Worm (Caenorhabditis elegans) whole organism, L4 larva: ENCODE measurements around the gene F32D8.13.

Experiments used
- F26F4.8 ChIP-seq: fragments of 200-800 bp; sonication (Bioruptor generic); conservative IDR thresholded peaks from 2 replicates; pipeline ENCODE4 v1.3.6; 2022; ENCODE audit warnings: missing genetic modification characterization, missing compliant biosample characterization
- ZK337.2 ChIP-seq: fragments of 200-800 bp; sonication (Bioruptor generic); IDR thresholded peaks from 2 replicates; pipeline ENCODE4 v1.3.6; 2022; ENCODE audit warnings: missing genetic modification reagents, missing genetic modification characterization, missing compliant biosample characterization
- aha-1 ChIP-seq: fragments of 150-350 bp; peaks from one replicate; lab custom pipeline; 2014; ENCODE audit warnings: missing biosample characterization, missing genetic modification characterization
- ceh-44 ChIP-seq: fragments of 200-800 bp; sonication (Bioruptor generic); IDR thresholded peaks from 2 replicates; pipeline ENCODE4 v1.3.6; 2022; ENCODE audit warnings: missing genetic modification reagents, missing genetic modification characterization, missing compliant biosample characterization
- ceh-62 ChIP-seq: sonication (generic microtip); optimal IDR thresholded peaks from 2 replicates; lab custom pipeline; 2017; ENCODE audit warnings: missing biosample characterization, missing genetic modification characterization
- ceh-82 ChIP-seq: sonication (generic microtip); optimal IDR thresholded peaks from 2 replicates; lab custom pipeline; 2017; ENCODE audit warnings: missing biosample characterization, missing genetic modification characterization
- ces-1 ChIP-seq: fragments of 150-350 bp; sonication (generic microtip); optimal IDR thresholded peaks from 4 replicates; lab custom pipeline; 2014; ENCODE audit warnings: missing biosample characterization, missing genetic modification reagents, missing genetic modification characterization
- cey-2 ChIP-seq: sonication (generic microtip); optimal IDR thresholded peaks from 3 replicates; lab custom pipeline; 2017; ENCODE audit warnings: missing genetic modification characterization, mild to moderate bottlenecking, missing compliant biosample characterization, antibody characterized with exemption, borderline replicate concordance; ENCODE audit not compliant: insufficient read depth
- ctbp-1 ChIP-seq: fragments of 200-800 bp; sonication (Bioruptor generic); IDR thresholded peaks from 2 replicates; pipeline ENCODE4 v1.3.6; 2022; ENCODE audit warnings: missing genetic modification reagents, missing genetic modification characterization, missing compliant biosample characterization
- daf-16 ChIP-seq, 3 experiments: sonication (generic microtip); optimal IDR thresholded peaks; 2 replicates each; lab custom pipeline; 2016 to 2017; ENCODE audit warnings: missing genetic modification characterization in 3 of 3, missing genetic modification reagents in 3 of 3, mild to moderate bottlenecking in 2 of 3, missing compliant biosample characterization in 2 of 3, missing biosample characterization in 1 of 3, moderate library complexity in 1 of 3
- daf-19 ChIP-seq: fragments of 200-800 bp; sonication (Bioruptor generic); conservative IDR thresholded peaks from 2 replicates; pipeline ENCODE4 v1.3.6; 2022; ENCODE audit warnings: missing genetic modification characterization, missing compliant biosample characterization
- dmd-6 ChIP-seq: fragments of 200-800 bp; sonication (Bioruptor generic); IDR thresholded peaks from 2 replicates; pipeline ENCODE4 v1.3.6; 2022; ENCODE audit warnings: missing genetic modification reagents, missing genetic modification characterization, missing compliant biosample characterization
- dmd-9 ChIP-seq: fragments of 200-800 bp; sonication (Bioruptor generic); IDR thresholded peaks from 2 replicates; pipeline ENCODE4 v1.3.6; 2022; ENCODE audit warnings: missing genetic modification reagents, missing genetic modification characterization, missing compliant biosample characterization
- duxl-1 ChIP-seq: sonication (generic microtip); optimal IDR thresholded peaks from 2 replicates; lab custom pipeline; 2016; ENCODE audit warnings: mild to moderate bottlenecking, missing genetic modification characterization, moderate library complexity, missing compliant biosample characterization; ENCODE audit not compliant: poor library complexity
- egl-27 ChIP-seq: sonication (generic microtip); optimal IDR thresholded peaks from 3 replicates; lab custom pipeline; 2017; ENCODE audit warnings: missing biosample characterization, missing genetic modification reagents, missing genetic modification characterization
- egl-43 ChIP-seq: fragments of 200-800 bp; sonication (Bioruptor generic); IDR thresholded peaks from 2 replicates; pipeline ENCODE4 v1.3.6; 2022; ENCODE audit warnings: missing genetic modification reagents, missing genetic modification characterization, missing compliant biosample characterization
- fkh-10 ChIP-seq: fragments of 150-350 bp; optimal IDR thresholded peaks from 2 replicates; lab custom pipeline; 2014; ENCODE audit warnings: missing biosample characterization, missing genetic modification reagents, missing genetic modification characterization
- fos-1 ChIP-seq: fragments of 150-350 bp; optimal IDR thresholded peaks from 2 replicates; lab custom pipeline; 2014; ENCODE audit warnings: missing biosample characterization, missing genetic modification characterization
- gei-8 ChIP-seq: fragments of 200-800 bp; sonication (Bioruptor generic); optimal IDR thresholded peaks from 2 replicates; lab custom pipeline; 2018; ENCODE audit warnings: mild to moderate bottlenecking, missing genetic modification characterization, missing compliant biosample characterization
- hif-1 ChIP-seq, 2 experiments: sonication (generic microtip); optimal IDR thresholded peaks; 2 replicates each; lab custom pipeline; 2016 to 2017; ENCODE audit warnings: missing compliant biosample characterization in 2 of 2, missing genetic modification characterization in 2 of 2, missing genetic modification reagents in 2 of 2, missing genotype in 2 of 2, mild to moderate bottlenecking in 1 of 2
- hlh-11 ChIP-seq: fragments of 200-800 bp; sonication (Bioruptor generic); optimal IDR thresholded peaks from 2 replicates; lab custom pipeline; 2018; ENCODE audit warnings: mild to moderate bottlenecking, missing genetic modification characterization, missing compliant biosample characterization
- hlh-30 ChIP-seq: sonication (generic microtip); optimal IDR thresholded peaks from 2 replicates; lab custom pipeline; 2017; ENCODE audit warnings: antibody characterized with exemption, mild to moderate bottlenecking, missing genetic modification characterization, missing compliant biosample characterization; ENCODE audit not compliant: insufficient read depth
- lim-7 ChIP-seq: fragments of 200-800 bp; sonication (Bioruptor generic); IDR thresholded peaks from 2 replicates; pipeline ENCODE4 v1.3.6; 2022; ENCODE audit warnings: missing genetic modification characterization, missing compliant biosample characterization
- lin-15B ChIP-seq: fragments of 150-350 bp; sonication (generic microtip); optimal IDR thresholded peaks from 3 replicates; lab custom pipeline; 2014; ENCODE audit warnings: missing biosample characterization, missing genetic modification characterization
- lin-38 ChIP-seq: fragments of 200-800 bp; sonication (Bioruptor generic); IDR thresholded peaks from 2 replicates; pipeline ENCODE4 v1.3.6; 2022; ENCODE audit warnings: missing genetic modification reagents, missing genetic modification characterization, missing compliant biosample characterization
- lsy-2 ChIP-seq, 2 experiments: fragments of 150-350 bp in 1 of 2; sonication (generic microtip) in 1 of 2; optimal IDR thresholded peaks; 2 replicates each; lab custom pipeline; 2014 to 2017; ENCODE audit warnings: missing biosample characterization in 2 of 2, missing genetic modification characterization in 2 of 2
- madf-5 ChIP-seq, 2 experiments: fragments of 200-800 bp; sonication (Bioruptor generic); IDR thresholded peaks; 2 replicates each; pipeline ENCODE4 v1.3.6; 2022; ENCODE audit warnings: missing compliant biosample characterization in 2 of 2, missing genetic modification characterization in 2 of 2
- mdl-1 ChIP-seq, 2 experiments: fragments of 150-350 bp in 1 of 2; sonication (generic microtip) in 1 of 2; optimal IDR thresholded peaks; 2 replicates each; lab custom pipeline; 2014 to 2017; ENCODE audit warnings: missing biosample characterization in 2 of 2, missing genetic modification characterization in 2 of 2
- mep-1 ChIP-seq: fragments of 150-350 bp; sonication (generic microtip); optimal IDR thresholded peaks from 3 replicates; lab custom pipeline; 2014; ENCODE audit warnings: missing biosample characterization, missing genetic modification characterization
- mxl-2 ChIP-seq: fragments of 200-800 bp; sonication (Bioruptor generic); conservative IDR thresholded peaks from 2 replicates; pipeline ENCODE4 v1.3.6; 2022; ENCODE audit warnings: missing genetic modification reagents, missing genetic modification characterization, missing compliant biosample characterization
- mxl-3 ChIP-seq: fragments of 200-800 bp; sonication (Bioruptor generic); optimal IDR thresholded peaks from 2 replicates; lab custom pipeline; 2018; ENCODE audit warnings: mild to moderate bottlenecking, missing genetic modification characterization, missing compliant biosample characterization
- nhr-102 ChIP-seq: sonication (generic microtip); optimal IDR thresholded peaks from 2 replicates; lab custom pipeline; 2016; ENCODE audit warnings: mild to moderate bottlenecking, missing genetic modification characterization, moderate library complexity, missing compliant biosample characterization
- nhr-77 ChIP-seq: fragments of 150-350 bp; optimal IDR thresholded peaks from 2 replicates; lab custom pipeline; 2014; ENCODE audit warnings: missing biosample characterization, missing genetic modification characterization
- php-3 ChIP-seq: fragments of 200-800 bp; sonication (Bioruptor generic); IDR thresholded peaks from 2 replicates; pipeline ENCODE4 v1.3.6; 2022; ENCODE audit warnings: missing genetic modification reagents, missing genetic modification characterization, missing compliant biosample characterization
- saeg-2 ChIP-seq: fragments of 200-800 bp; sonication (Bioruptor generic); IDR thresholded peaks from 2 replicates; pipeline ENCODE4 v1.3.6; 2022; ENCODE audit warnings: missing genetic modification reagents, missing genetic modification characterization, missing compliant biosample characterization
- set-16 ChIP-seq: fragments of 200-800 bp; sonication (Bioruptor generic); IDR thresholded peaks from 2 replicates; pipeline ENCODE4 v1.3.6; 2022; ENCODE audit warnings: missing genetic modification reagents, missing genetic modification characterization, missing compliant biosample characterization
- snpc-1.2 ChIP-seq: fragments of 200-800 bp; sonication (Bioruptor generic); IDR thresholded peaks from 2 replicates; pipeline ENCODE4 v1.3.6; 2022; ENCODE audit warnings: missing genetic modification reagents, missing genetic modification characterization, missing compliant biosample characterization
- spr-3 ChIP-seq: fragments of 200-800 bp; sonication (Bioruptor generic); optimal IDR thresholded peaks from 2 replicates; lab custom pipeline; 2018; ENCODE audit warnings: mild to moderate bottlenecking, missing genetic modification characterization, missing compliant biosample characterization
- tra-1 ChIP-seq: fragments of 200-800 bp; sonication (Bioruptor generic); IDR thresholded peaks from 2 replicates; pipeline ENCODE4 v1.3.6; 2022; ENCODE audit warnings: missing genetic modification reagents, missing genetic modification characterization, missing compliant biosample characterization
- unc-62 ChIP-seq, 3 experiments: fragments of 150-350 bp in 1 of 3; sonication (generic microtip); optimal IDR thresholded peaks in 2 of 3; peaks in 1 of 3; 1 replicate in 1 of 3; 2 replicates in 2 of 3; lab custom pipeline; 2014 to 2017; ENCODE audit warnings: missing biosample characterization in 3 of 3, missing genetic modification characterization in 3 of 3, missing genetic modification reagents in 3 of 3, missing genotype in 1 of 3
- vab-7 ChIP-seq: fragments of 200-800 bp; sonication (Bioruptor generic); IDR thresholded peaks from 2 replicates; pipeline ENCODE4 v1.3.6; 2022; ENCODE audit warnings: missing genetic modification reagents, missing genetic modification characterization, missing compliant biosample characterization
- zfp-3 ChIP-seq: fragments of 200-800 bp; sonication (Bioruptor generic); conservative IDR thresholded peaks from 2 replicates; pipeline ENCODE4 v1.3.6; 2022; ENCODE audit warnings: missing genetic modification reagents, missing genetic modification characterization, missing compliant biosample characterization
- ztf-11 ChIP-seq: fragments of 150-350 bp; optimal IDR thresholded peaks from 2 replicates; lab custom pipeline; 2014; ENCODE audit warnings: missing biosample characterization, missing genetic modification characterization

F32D8.13 gene

ce11 chrV:10874938-10875599, 21.3 kb downstream of the F32D8.13 start:
- TF ChIP-seq saeg-2 (GFP tag; lab: Robert Waterston, UW): no peak
- no peak for TF ChIP-seq lin-15B (tag; lab: Kevin White, UChicago)
- TF ChIP-seq ces-1: peak; percentile 92
- peak; percentile 74 for TF ChIP-seq fkh-10 (GFP tag; lab: Kevin White, UChicago)
- peak in 1 of 2 experiments; percentile 44 for TF ChIP-seq lsy-2 (tag; optimal IDR thresholded peaks at IDR 0.05; lab: Kevin White, UChicago)
- peak; percentile 68; the same call in 1 of the 2 replicates for TF ChIP-seq ctbp-1 (GFP tag; lab: Robert Waterston, UW)
- TF ChIP-seq ceh-82 (tag; lab: Kevin White, UChicago): no peak
- TF ChIP-seq unc-62 (GFP tag; optimal IDR thresholded peaks at IDR 0.05 in 1 of 2; lab: Kevin White, UChicago): peak in 1 of 2 experiments; percentile 90
- TF ChIP-seq unc-62 (tag; optimal IDR thresholded peaks at IDR 0.05; lab: Kevin White, UChicago): no peak
- TF ChIP-seq ztf-11 (tag; lab: Kevin White, UChicago): no peak
- peak in 1 of 2 experiments; percentile 24 for TF ChIP-seq hif-1 (tag; optimal IDR thresholded peaks at IDR 0.05; lab: Kevin White, UChicago)
- TF ChIP-seq set-16 (GFP tag; lab: Robert Waterston, UW): no peak
- peak; percentile 79 for TF ChIP-seq aha-1

ce11 chrV:10873190-10873589, 23.2 kb downstream of the F32D8.13 start:
- TF ChIP-seq hlh-11 (tag; lab: Kevin White, UChicago) (no peak), mdl-1 (tag; optimal IDR thresholded peaks at IDR 0.05; lab: Kevin White, UChicago) (peak in 1 of 2 experiments; percentile 18), hlh-30 (tag; lab: Kevin White, UChicago) (peak; percentile 39), egl-27 (no peak), duxl-1 (tag; lab: Kevin White, UChicago) (no peak), daf-16 (GFP tag; optimal IDR thresholded peaks at IDR 0.05; lab: Kevin White, UChicago) (no peak), daf-16 (tag; optimal IDR thresholded peaks at IDR 0.05; lab: Kevin White, UChicago) (peak; percentile 0), unc-62 (GFP tag; optimal IDR thresholded peaks at IDR 0.05 in 1 of 2; lab: Kevin White, UChicago) (peak in 1 of 2 experiments; percentile 76), unc-62 (tag; optimal IDR thresholded peaks at IDR 0.05; lab: Kevin White, UChicago) (no peak)

- no peak for TF ChIP-seq zfp-3
- no peak for TF ChIP-seq ceh-44 (GFP tag; lab: Robert Waterston, UW)
- peak; percentile 79 for TF ChIP-seq dmd-6 (GFP tag; lab: Robert Waterston, UW)
- peak; percentile 43; the same call in 1 of the 2 replicates for TF ChIP-seq ZK337.2
- no peak for TF ChIP-seq daf-19 (GFP tag; lab: Robert Waterston, UW)
- peak; percentile 92 for TF ChIP-seq fkh-10 (GFP tag; lab: Kevin White, UChicago)
- TF ChIP-seq egl-43 (GFP tag; lab: Robert Waterston, UW): no peak
- no peak for TF ChIP-seq lim-7 (GFP tag; lab: Robert Waterston, UW)
- no peak for TF ChIP-seq madf-5 (GFP tag; IDR thresholded peaks at IDR 0.05; lab: Robert Waterston, UW)
- TF ChIP-seq nhr-102 (tag; lab: Kevin White, UChicago): peak; percentile 17
- no peak for TF ChIP-seq php-3
- no peak for TF ChIP-seq ceh-62
- TF ChIP-seq cey-2 (tag; lab: Kevin White, UChicago): no peak
- peak; percentile 67 for TF ChIP-seq nhr-77 (tag; lab: Kevin White, UChicago)
- no peak for TF ChIP-seq lin-38
- TF ChIP-seq daf-16 (GFP tag; optimal IDR thresholded peaks at IDR 0.05; lab: Kevin White, UChicago): no peak
- peak; percentile 45 for TF ChIP-seq daf-16 (tag; optimal IDR thresholded peaks at IDR 0.05; lab: Kevin White, UChicago)
- TF ChIP-seq gei-8 (GFP tag; lab: Kevin White, UChicago): peak; percentile 47
- peak; percentile 42; the same call in 1 of the 2 replicates for TF ChIP-seq vab-7 (GFP tag; lab: Robert Waterston, UW)
- TF ChIP-seq hlh-11 (tag; lab: Kevin White, UChicago): peak; percentile 93
- TF ChIP-seq mxl-3: peak; percentile 62
- TF ChIP-seq F26F4.8 (GFP tag; lab: Robert Waterston, UW): no peak
- no peak for TF ChIP-seq snpc-1.2 (GFP tag; lab: Robert Waterston, UW)
- TF ChIP-seq tra-1 (GFP tag; lab: Robert Waterston, UW): peak; percentile 73
- TF ChIP-seq lin-15B (tag; lab: Kevin White, UChicago): no peak
- peak; percentile 99 for TF ChIP-seq hlh-30 (tag; lab: Kevin White, UChicago)
- TF ChIP-seq mep-1 (tag; lab: Kevin White, UChicago): peak; percentile 89
- no peak for TF ChIP-seq fos-1 (tag; lab: Kevin White, UChicago)
- TF ChIP-seq spr-3 (GFP tag; lab: Kevin White, UChicago): no peak
- TF ChIP-seq dmd-9: no peak
- TF ChIP-seq mxl-2 (GFP tag; lab: Robert Waterston, UW): no peak
Observed at ce11 chrV:10871457-10871861, 24.9 kb downstream of the F32D8.13 start.
